Worm (Caenorhabditis elegans) whole organism, L4 larva: ENCODE results near the gene B0495.9.

ENCODE experiments used
- F37D6.2 ChIP-seq: sonication (generic microtip); optimal IDR thresholded peaks from 2 replicates; lab custom pipeline; 2016; ENCODE audit warnings: mild to moderate bottlenecking, missing genetic modification characterization, missing compliant biosample characterization
- aha-1 ChIP-seq: fragments of 150-350 bp; peaks from one replicate; lab custom pipeline; 2014; ENCODE audit warnings: missing biosample characterization, missing genetic modification characterization
- ceh-44 ChIP-seq: fragments of 200-800 bp; sonication (Bioruptor generic); IDR thresholded peaks from 2 replicates; pipeline ENCODE4 v1.3.6; 2022; ENCODE audit warnings: missing genetic modification reagents, missing genetic modification characterization, missing compliant biosample characterization
- egl-27 ChIP-seq: sonication (generic microtip); optimal IDR thresholded peaks from 3 replicates; lab custom pipeline; 2017; ENCODE audit warnings: missing biosample characterization, missing genetic modification reagents, missing genetic modification characterization
- lsy-2 ChIP-seq, 2 experiments: fragments of 150-350 bp in 1 of 2; sonication (generic microtip) in 1 of 2; optimal IDR thresholded peaks; 2 replicates each; lab custom pipeline; 2014 to 2017; ENCODE audit warnings: missing biosample characterization in 2 of 2, missing genetic modification characterization in 2 of 2
- nhr-25 ChIP-seq: sonication (generic microtip); optimal IDR thresholded peaks from 2 replicates; lab custom pipeline; 2017; ENCODE audit warnings: missing genetic modification characterization, mild to moderate bottlenecking, missing compliant biosample characterization, antibody characterized with exemption, moderate library complexity, borderline replicate concordance; ENCODE audit not compliant: insufficient read depth
- nhr-28 ChIP-seq: fragments of 150-350 bp; optimal IDR thresholded peaks from 2 replicates; lab custom pipeline; 2014; ENCODE audit warnings: missing biosample characterization, missing genetic modification characterization
- nhr-41 ChIP-seq: fragments of 200-800 bp; sonication (Bioruptor generic); IDR thresholded peaks from 2 replicates; pipeline ENCODE4 v1.3.6; 2022; ENCODE audit warnings: missing genetic modification reagents, missing genetic modification characterization, missing compliant biosample characterization
- nhr-76 ChIP-seq: fragments of 150-350 bp; optimal IDR thresholded peaks from 2 replicates; lab custom pipeline; 2014; ENCODE audit warnings: missing biosample characterization, missing genetic modification characterization
- pha-4 ChIP-seq, 2 experiments: fragments of 150-350 bp in 1 of 2; fragments of 200-800 bp in 1 of 2; sonication (Bioruptor generic) in 1 of 2; IDR thresholded peaks in 1 of 2; optimal IDR thresholded peaks in 1 of 2; 2 replicates each; pipeline versions ENCODE4 v1.3.6 to Lab custom; 2014 to 2022; ENCODE audit warnings: missing genetic modification characterization in 2 of 2, missing genetic modification reagents in 2 of 2, missing biosample characterization in 1 of 2, missing compliant biosample characterization in 1 of 2
- unc-62 ChIP-seq, 3 experiments: fragments of 150-350 bp in 1 of 3; sonication (generic microtip); optimal IDR thresholded peaks in 2 of 3; peaks in 1 of 3; 1 replicate in 1 of 3; 2 replicates in 2 of 3; lab custom pipeline; 2014 to 2017; ENCODE audit warnings: missing biosample characterization in 3 of 3, missing genetic modification characterization in 3 of 3, missing genetic modification reagents in 3 of 3, missing genotype in 1 of 3

DNA sequence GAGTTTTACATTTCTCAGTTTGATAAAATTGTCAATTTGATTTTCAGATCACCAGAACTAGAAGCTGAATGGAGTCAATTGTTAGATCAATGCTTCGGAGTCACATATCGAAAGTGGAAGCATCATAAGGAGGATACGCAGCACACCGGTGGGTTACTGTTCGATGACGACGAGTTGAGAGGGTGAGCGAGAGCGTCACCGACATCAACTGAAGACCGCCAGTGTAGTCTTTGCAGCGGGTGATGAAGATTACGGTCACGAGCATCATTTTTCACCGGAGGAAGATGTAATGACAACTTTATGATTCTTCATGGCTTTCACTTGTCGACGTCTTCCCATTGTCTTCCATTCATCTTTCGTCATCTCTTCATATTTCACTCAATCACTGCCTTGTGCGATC lies 26.6 kb downstream of the B0495.9 start, which contains the start of gene lin-26:
- no peak for TF ChIP-seq egl-27 (tag; lab: Kevin White, UChicago)
- no peak for TF ChIP-seq ceh-44 (GFP tag; lab: Robert Waterston, UW)
- TF ChIP-seq nhr-41 (GFP tag; lab: Robert Waterston, UW) = no peak
- no peak for TF ChIP-seq nhr-28 (tag; lab: Kevin White, UChicago)
- TF ChIP-seq F37D6.2 (tag; lab: Kevin White, UChicago) = no peak
- TF ChIP-seq aha-1 (tag; lab: Kevin White, UChicago) = no peak
- no peak for TF ChIP-seq nhr-25
- TF ChIP-seq unc-62 (GFP tag; optimal IDR thresholded peaks at IDR 0.05 in 1 of 2; lab: Kevin White, UChicago) = peak in 1 of 2 experiments; percentile 86
- no peak for TF ChIP-seq unc-62 (tag; optimal IDR thresholded peaks at IDR 0.05; lab: Kevin White, UChicago)
- no peak for TF ChIP-seq pha-4 (GFP tag; IDR thresholded peaks at IDR 0.05; lab: Robert Waterston, UW)
- no peak for TF ChIP-seq pha-4 (tag; optimal IDR thresholded peaks at IDR 0.05; lab: Kevin White, UChicago)
- no peak for TF ChIP-seq lsy-2 (tag; optimal IDR thresholded peaks at IDR 0.05; lab: Kevin White, UChicago)
- TF ChIP-seq nhr-76 (tag; lab: Kevin White, UChicago) = no peak
